Worm (Caenorhabditis elegans) whole organism, midembryonic: Measurements from ENCODE around the gene hot-8.

Source experiments
- T22C8.4 ChIP-seq: fragments of 200-800 bp; sonication (Bioruptor generic); IDR thresholded peaks from 2 replicates; pipeline ENCODE4 v1.3.6; 2022; ENCODE audit warnings: missing genetic modification characterization, missing compliant biosample characterization
- cog-1 ChIP-seq: sonication (generic microtip); optimal IDR thresholded peaks from 2 replicates; lab custom pipeline; 2016; ENCODE audit warnings: missing genetic modification characterization, missing compliant biosample characterization
- flt-1 ChIP-seq: fragments of 200-800 bp; sonication (Bioruptor generic); IDR thresholded peaks from 2 replicates; pipeline ENCODE4 v1.3.6; 2022; ENCODE audit warnings: missing genetic modification characterization, missing compliant biosample characterization
- klf-2 ChIP-seq: fragments of 200-800 bp; sonication (Bioruptor generic); conservative IDR thresholded peaks from 2 replicates; pipeline ENCODE4 v1.3.6; 2022; ENCODE audit warnings: missing genetic modification reagents, missing genetic modification characterization, missing compliant biosample characterization
- med-1 ChIP-seq: sonication (generic microtip); optimal IDR thresholded peaks from 2 replicates; lab custom pipeline; 2017; ENCODE audit warnings: missing genetic modification characterization, mild to moderate bottlenecking, missing compliant biosample characterization, antibody characterized with exemption, missing genetic modification reagents; ENCODE audit not compliant: insufficient read depth
- ref-1 ChIP-seq: fragments of 200-800 bp; sonication (Bioruptor generic); conservative IDR thresholded peaks from 2 replicates; pipeline ENCODE4 v1.3.6; 2022; ENCODE audit warnings: missing genetic modification reagents, missing genetic modification characterization, missing compliant biosample characterization
- tab-1 ChIP-seq: fragments of 200-800 bp; sonication (Bioruptor generic); IDR thresholded peaks from 2 replicates; pipeline ENCODE4 v1.3.6; 2022; ENCODE audit warnings: missing genetic modification characterization, missing compliant biosample characterization
- ztf-23 ChIP-seq: fragments of 200-800 bp; sonication (Bioruptor generic); IDR thresholded peaks from 2 replicates; pipeline ENCODE4 v1.3.6; 2022; ENCODE audit warnings: missing genetic modification reagents, missing genetic modification characterization, missing compliant biosample characterization
- ztf-29 ChIP-seq: fragments of 200-800 bp; sonication (Bioruptor generic); IDR thresholded peaks from 2 replicates; pipeline ENCODE4 v1.3.6; 2022; ENCODE audit warnings: missing genetic modification reagents, missing genetic modification characterization, missing compliant biosample characterization

DNA sequence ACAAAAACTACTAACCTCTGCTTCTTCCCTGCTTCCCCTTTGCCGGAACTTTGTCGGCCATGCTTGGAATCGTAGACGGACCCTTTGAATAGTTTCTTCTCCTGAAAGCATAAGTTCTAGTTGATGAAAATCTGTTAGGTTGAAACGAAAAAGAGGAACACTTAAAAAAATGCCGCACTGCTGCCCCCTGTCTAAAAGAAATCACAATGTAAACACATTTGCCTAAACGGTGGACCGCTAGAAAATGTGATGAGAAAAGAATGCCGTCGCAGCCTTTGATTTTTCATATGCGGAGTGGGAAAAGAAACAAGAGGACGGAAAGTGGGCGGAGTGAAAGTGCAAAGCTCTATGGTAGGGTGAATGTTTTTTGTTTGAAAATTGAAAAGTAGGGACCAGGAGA is 25.9 kb downstream of the hot-8 start, which contains the start of gene T13G4.7:
- no peak for TF ChIP-seq flt-1 (GFP tag; lab: Robert Waterston, UW)
- TF ChIP-seq klf-2, result no peak
- TF ChIP-seq T22C8.4 (GFP tag; lab: Robert Waterston, UW), result no peak
- TF ChIP-seq ztf-29, result no peak
- TF ChIP-seq tab-1, result no peak
- no peak for TF ChIP-seq ztf-23 (GFP tag; lab: Robert Waterston, UW)
- TF ChIP-seq cog-1 (tag; lab: Kevin White, UChicago), result no peak
- no peak for TF ChIP-seq ref-1 (GFP tag; lab: Robert Waterston, UW)
- no peak for TF ChIP-seq med-1 (GFP tag; lab: Kevin White, UChicago)
